Fruit fly (Drosophila melanogaster) whole organism, embryonic: ENCODE results near the gene miple1.

Source experiments
- Aef1 ChIP-seq: fragments of 200-800 bp; sonication (Bioruptor generic); IDR thresholded peaks from 3 replicates; pipeline ENCODE4 v1.3.6; 2022; ENCODE audit warnings: missing biosample characterization, missing genetic modification characterization
- Atf-2 ChIP-seq: fragments of 200-800 bp; sonication (Bioruptor generic); optimal IDR thresholded peaks from 2 replicates; lab custom pipeline; 2016; ENCODE audit warnings: missing biosample characterization, missing genetic modification characterization
- CG13296 ChIP-seq: fragments of 200-800 bp; sonication (Bioruptor generic); optimal IDR thresholded peaks from 3 replicates; lab custom pipeline; 2018; ENCODE audit warnings: missing biosample characterization, mild to moderate bottlenecking, missing genetic modification characterization
- CG15696 ChIP-seq: fragments of 200-800 bp; sonication (Bioruptor generic); optimal IDR thresholded peaks from 2 replicates; lab custom pipeline; 2019; ENCODE audit warnings: missing biosample characterization, mild to moderate bottlenecking, missing genetic modification characterization, moderate library complexity
- CG18599 ChIP-seq: fragments of 200-800 bp; sonication (Bioruptor generic); optimal IDR thresholded peaks from 3 replicates; lab custom pipeline; 2017; ENCODE audit warnings: missing biosample characterization, missing genetic modification characterization, mild to moderate bottlenecking, moderate library complexity, missing genetic modification reagents
- CG2116 ChIP-seq: fragments of 200-800 bp; sonication (Bioruptor generic); optimal IDR thresholded peaks from 3 replicates; lab custom pipeline; 2018; ENCODE audit warnings: missing biosample characterization, mild to moderate bottlenecking, missing genetic modification characterization
- CG32532 ChIP-seq: fragments of 200-800 bp; sonication (Bioruptor generic); IDR thresholded peaks from 2 replicates; pipeline ENCODE4 v1.3.6; 2022; ENCODE audit warnings: missing biosample characterization, missing genetic modification characterization
- CG5953 ChIP-seq: fragments of 200-800 bp; sonication (Bioruptor generic); IDR thresholded peaks from 2 replicates; pipeline ENCODE4 v1.3.6; 2022; ENCODE audit warnings: missing biosample characterization, missing genetic modification characterization
- CG7271 ChIP-seq: fragments of 200-800 bp; sonication (Bioruptor generic); optimal IDR thresholded peaks from 2 replicates; lab custom pipeline; 2018; ENCODE audit warnings: missing biosample characterization, mild to moderate bottlenecking, missing genetic modification characterization, moderate library complexity
- CG8089 ChIP-seq: fragments of 200-800 bp; sonication (Bioruptor generic); optimal IDR thresholded peaks from 3 replicates; lab custom pipeline; 2016; ENCODE audit warnings: missing biosample characterization, missing genetic modification characterization
- CG9437 ChIP-seq: fragments of 200-800 bp; sonication (Bioruptor generic); optimal IDR thresholded peaks from 2 replicates; lab custom pipeline; 2018; ENCODE audit warnings: missing biosample characterization, mild to moderate bottlenecking, missing genetic modification characterization
- CG9932 ChIP-seq: fragments of 200-800 bp; sonication (Bioruptor generic); IDR thresholded peaks from 2 replicates; pipeline ENCODE4 v1.3.6; 2022; ENCODE audit warnings: missing biosample characterization, missing genetic modification characterization
- Doc2 ChIP-seq: fragments of 200-800 bp; sonication (Bioruptor generic); IDR thresholded peaks from 2 replicates; pipeline ENCODE4 v1.3.6; 2022; ENCODE audit warnings: missing biosample characterization, missing genetic modification characterization
- Elba2 ChIP-seq: fragments of 200-800 bp; sonication (Bioruptor generic); optimal IDR thresholded peaks from 3 replicates; lab custom pipeline; 2016; ENCODE audit warnings: missing biosample characterization, missing genetic modification characterization
- Fer2 ChIP-seq: fragments of 200-800 bp; sonication (Bioruptor generic); optimal IDR thresholded peaks from 2 replicates; lab custom pipeline; 2018; ENCODE audit warnings: missing biosample characterization, mild to moderate bottlenecking, missing genetic modification characterization, moderate library complexity
- HLH3B ChIP-seq: fragments of 200-800 bp; sonication (Bioruptor generic); IDR thresholded peaks from 2 replicates; pipeline ENCODE4 v1.3.6; 2022; ENCODE audit warnings: missing biosample characterization, missing genetic modification characterization
- HLH4C ChIP-seq: fragments of 200-800 bp; sonication (Bioruptor generic); IDR thresholded peaks from 3 replicates; pipeline ENCODE4 v1.3.6; 2022; ENCODE audit warnings: missing biosample characterization, missing genetic modification characterization; ENCODE audit not compliant: partially characterized antibody
- Hmx ChIP-seq: fragments of 200-800 bp; sonication (Bioruptor generic); optimal IDR thresholded peaks from 2 replicates; lab custom pipeline; 2016; ENCODE audit warnings: missing biosample characterization, missing genetic modification characterization
- Kr ChIP-seq: fragments of 200-800 bp; sonication (Bioruptor generic); optimal IDR thresholded peaks from 2 replicates; lab custom pipeline; 2017; ENCODE audit warnings: missing biosample characterization, mild to moderate bottlenecking, missing genetic modification characterization
- Neu2 ChIP-seq: fragments of 200-800 bp; sonication (Bioruptor generic); optimal IDR thresholded peaks from 3 replicates; lab custom pipeline; 2016; ENCODE audit warnings: missing biosample characterization, missing genetic modification characterization, borderline replicate concordance
- Six4 ChIP-seq: fragments of 200-800 bp; sonication (Bioruptor generic); optimal IDR thresholded peaks from 2 replicates; lab custom pipeline; 2016; ENCODE audit warnings: missing biosample characterization, missing genetic modification characterization
- Sry-δ ChIP-seq: fragments of 200-800 bp; sonication (Bioruptor generic); optimal IDR thresholded peaks from 2 replicates; lab custom pipeline; 2016; ENCODE audit warnings: missing biosample characterization, missing genetic modification characterization
- ab ChIP-seq: fragments of 200-800 bp; sonication (Bioruptor generic); optimal IDR thresholded peaks from 2 replicates; lab custom pipeline; 2016; ENCODE audit warnings: missing biosample characterization, missing genetic modification characterization
- abd-A ChIP-seq: fragments of 200-800 bp; sonication (Bioruptor generic); optimal IDR thresholded peaks from 3 replicates; lab custom pipeline; 2019; ENCODE audit warnings: missing biosample characterization, mild to moderate bottlenecking, missing genetic modification characterization, moderate library complexity
- chinmo ChIP-seq: fragments of 200-800 bp; sonication (Bioruptor generic); IDR thresholded peaks from 4 replicates; pipeline ENCODE4 v1.3.6; 2022; ENCODE audit warnings: missing biosample characterization, missing genetic modification characterization; ENCODE audit not compliant: partially characterized antibody
- crc ChIP-seq: fragments of 200-800 bp; sonication (Bioruptor generic); optimal IDR thresholded peaks from 2 replicates; lab custom pipeline; 2016; ENCODE audit warnings: missing biosample characterization, missing genetic modification characterization
- dpn ChIP-seq, 2 experiments: fragments of 200-800 bp; sonication (Bioruptor generic); optimal IDR thresholded peaks; 3 replicates each; lab custom pipeline; 2016; ENCODE audit warnings: missing biosample characterization in 2 of 2, missing genetic modification characterization in 2 of 2
- dysf ChIP-seq: fragments of 200-800 bp; sonication (Bioruptor generic); IDR thresholded peaks from 3 replicates; pipeline ENCODE4 v1.3.6; 2022; ENCODE audit warnings: missing biosample characterization, missing genetic modification characterization
- esg ChIP-seq: fragments of 200-800 bp; sonication (Bioruptor generic); conservative IDR thresholded peaks from 2 replicates; pipeline ENCODE4 v1.3.6; 2022; ENCODE audit warnings: missing biosample characterization, missing genetic modification characterization
- h ChIP-seq: fragments of >200 bp; optimal IDR thresholded peaks from 2 replicates; lab custom pipeline; 2017
- ind ChIP-seq: fragments of 200-800 bp; sonication (Bioruptor generic); optimal IDR thresholded peaks from 3 replicates; lab custom pipeline; 2016; ENCODE audit warnings: missing biosample characterization, missing genetic modification characterization
- kah ChIP-seq: fragments of 200-800 bp; sonication (Bioruptor generic); optimal IDR thresholded peaks from 2 replicates; lab custom pipeline; 2018; ENCODE audit warnings: missing biosample characterization, mild to moderate bottlenecking, missing genetic modification characterization
- lola ChIP-seq, 3 experiments: fragments of >200 bp in 2 of 3; fragments of 200-800 bp in 1 of 3; sonication (Bioruptor generic) in 1 of 3; optimal IDR thresholded peaks; 2 replicates each; lab custom pipeline; 2017 to 2019; ENCODE audit warnings: missing biosample characterization in 3 of 3, missing genetic modification characterization in 3 of 3, mild to moderate bottlenecking in 1 of 3, moderate library complexity in 1 of 3
- maf-S ChIP-seq: fragments of 200-800 bp; sonication (Bioruptor generic); optimal IDR thresholded peaks from 2 replicates; lab custom pipeline; 2016; ENCODE audit warnings: missing biosample characterization, missing genetic modification characterization
- nom ChIP-seq: fragments of 200-800 bp; sonication (Bioruptor generic); optimal IDR thresholded peaks from 2 replicates; lab custom pipeline; 2017; ENCODE audit warnings: missing biosample characterization, missing genetic modification characterization, mild to moderate bottlenecking, moderate library complexity, missing genetic modification reagents
- pho ChIP-seq: fragments of 200-800 bp; sonication (Bioruptor generic); optimal IDR thresholded peaks from 2 replicates; lab custom pipeline; 2016; ENCODE audit warnings: missing biosample characterization, missing genetic modification characterization
- prd ChIP-seq, 3 experiments: fragments of >200 bp in 2 of 3; fragments of 200-800 bp in 1 of 3; sonication (Bioruptor generic) in 1 of 3; optimal IDR thresholded peaks in 2 of 3; IDR thresholded peaks in 1 of 3; 2 replicates in 2 of 3; 3 replicates in 1 of 3; pipeline versions ENCODE4 v1.3.6 to Lab custom; 2017 to 2022; ENCODE audit warnings: missing biosample characterization in 1 of 3, missing genetic modification characterization in 1 of 3
- pros ChIP-seq: fragments of 200-800 bp; sonication (Bioruptor generic); optimal IDR thresholded peaks from 3 replicates; lab custom pipeline; 2019; ENCODE audit warnings: missing biosample characterization, mild to moderate bottlenecking, missing genetic modification characterization, moderate library complexity
- psq ChIP-seq: fragments of 200-800 bp; sonication (Bioruptor generic); optimal IDR thresholded peaks from 2 replicates; lab custom pipeline; 2017; ENCODE audit warnings: missing biosample characterization, missing genetic modification characterization
- sima ChIP-seq: fragments of 200-800 bp; sonication (Bioruptor generic); optimal IDR thresholded peaks from 2 replicates; lab custom pipeline; 2016; ENCODE audit warnings: missing biosample characterization, missing genetic modification characterization
- sob ChIP-seq: fragments of 200-800 bp; sonication (Bioruptor generic); IDR thresholded peaks from 2 replicates; pipeline ENCODE4 v1.3.6; 2022; ENCODE audit warnings: missing biosample characterization, missing genetic modification characterization
- sqz ChIP-seq: fragments of 200-800 bp; sonication (Bioruptor generic); optimal IDR thresholded peaks from 3 replicates; lab custom pipeline; 2018; ENCODE audit warnings: missing biosample characterization, mild to moderate bottlenecking, missing genetic modification characterization
- stc ChIP-seq: fragments of 200-800 bp; sonication (Bioruptor generic); IDR thresholded peaks from 2 replicates; pipeline ENCODE4 v1.3.6; 2022; ENCODE audit warnings: missing biosample characterization, missing genetic modification characterization
- sug ChIP-seq: fragments of 200-800 bp; optimal IDR thresholded peaks from 2 replicates; lab custom pipeline; 2019; ENCODE audit warnings: missing biosample characterization, mild to moderate bottlenecking, missing genetic modification characterization, moderate library complexity
- tin ChIP-seq: fragments of 200-800 bp; sonication (Bioruptor generic); optimal IDR thresholded peaks from 3 replicates; lab custom pipeline; 2016; ENCODE audit warnings: missing biosample characterization, missing genetic modification characterization
- wdn ChIP-seq: fragments of 200-800 bp; sonication (Bioruptor generic); IDR thresholded peaks from 2 replicates; pipeline ENCODE4 v1.3.6; 2022; ENCODE audit warnings: missing biosample characterization, missing genetic modification characterization
- wor ChIP-seq: fragments of 200-800 bp; sonication (Bioruptor generic); IDR thresholded peaks from 2 replicates; pipeline ENCODE4 v1.3.6; 2022; ENCODE audit warnings: missing biosample characterization, missing genetic modification characterization
- zen ChIP-seq: fragments of 200-800 bp; sonication (Bioruptor generic); optimal IDR thresholded peaks from 3 replicates; lab custom pipeline; 2018; ENCODE audit warnings: missing biosample characterization, mild to moderate bottlenecking, missing genetic modification characterization, moderate library complexity
- zfh1 ChIP-seq: fragments of 200-800 bp; sonication (Bioruptor generic); IDR thresholded peaks from 3 replicates; pipeline ENCODE4 v1.3.6; 2022; ENCODE audit warnings: missing biosample characterization, missing genetic modification characterization
- zfh2 ChIP-seq: fragments of 200-800 bp; sonication (Bioruptor generic); optimal IDR thresholded peaks from 2 replicates; lab custom pipeline; 2016; ENCODE audit warnings: missing biosample characterization, missing genetic modification characterization

Gene miple1

dm6 chr3L:292146-292776, 25.2 kb downstream of the miple1 start (continued):
- no peak for TF ChIP-seq prd (optimal IDR thresholded peaks at IDR 0.05; lab: Kevin White, UChicago)
- TF ChIP-seq prd (GFP tag; IDR thresholded peaks at IDR 0.05; lab: Robert Waterston, UW): no peak; the same call in 2 of the 3 replicates
- peak; percentile 81; the same call in 2 of the 4 replicates for TF ChIP-seq chinmo
- TF ChIP-seq zfh2 (GFP tag; lab: Kevin White, UChicago): no peak
- TF ChIP-seq dpn (GFP tag; optimal IDR thresholded peaks at IDR 0.05; lab: Kevin White, UChicago): peak in 1 of 2 experiments; percentile 10
- TF ChIP-seq esg (GFP tag; lab: Robert Waterston, UW): no peak
- TF ChIP-seq zen (tag; lab: Kevin White, UChicago): no peak
- no peak for TF ChIP-seq CG13296 (GFP tag; lab: Kevin White, UChicago)
- TF ChIP-seq sob (GFP tag; lab: Robert Waterston, UW): peak; percentile 41
- 0 out of 3 replicates have a peak, but pooled peaks have one; percentile 24 for TF ChIP-seq zfh1 (GFP tag; lab: Robert Waterston, UW)
- TF ChIP-seq ind: no peak
- no peak for TF ChIP-seq abd-A (tag; lab: Kevin White, UChicago)
- TF ChIP-seq Six4: no peak
- TF ChIP-seq crc (GFP tag; lab: Kevin White, UChicago): no peak
- TF ChIP-seq Kr (GFP tag; lab: Kevin White, UChicago): no peak
- peak; percentile 10 for TF ChIP-seq pho
- peak; percentile 42 for TF ChIP-seq Sry-δ
- TF ChIP-seq Fer2: no peak
- no peak for TF ChIP-seq Doc2
- TF ChIP-seq pros (GFP tag; lab: Kevin White, UChicago): no peak
- no peak for TF ChIP-seq h (lab: Kevin White, UChicago)
- TF ChIP-seq sqz (GFP tag; lab: Kevin White, UChicago): peak; percentile 91
- TF ChIP-seq CG2116 (GFP tag; lab: Kevin White, UChicago): peak; percentile 56
- no peak for TF ChIP-seq CG5953 (GFP tag; lab: Robert Waterston, UW)
- TF ChIP-seq HLH4C (GFP tag; lab: Robert Waterston, UW): 0 out of 3 replicates have a peak, but pooled peaks have one; percentile 7
- TF ChIP-seq CG8089 (GFP tag; lab: Kevin White, UChicago): no peak
- 0 out of 2 replicates have a peak, but pooled peaks have one; percentile 6 for TF ChIP-seq CG9932 (GFP tag; lab: Robert Waterston, UW)
- no peak for TF ChIP-seq ab (GFP tag; lab: Kevin White, UChicago)
- TF ChIP-seq sima: no peak
- no peak for TF ChIP-seq kah (GFP tag; lab: Kevin White, UChicago)
- peak; percentile 34 for TF ChIP-seq Neu2 (GFP tag; lab: Kevin White, UChicago)
- TF ChIP-seq stc (GFP tag; lab: Robert Waterston, UW): no peak; the same call in 1 of the 2 replicates
- TF ChIP-seq CG7271 (tag; lab: Kevin White, UChicago): peak; percentile 6
- peak; percentile 59 for TF ChIP-seq Elba2 (GFP tag; lab: Kevin White, UChicago)
- TF ChIP-seq tin (GFP tag; lab: Kevin White, UChicago): no peak
- peak; percentile 16 for TF ChIP-seq sug (tag; lab: Kevin White, UChicago)
- TF ChIP-seq HLH3B (GFP tag; lab: Robert Waterston, UW): no peak
- no peak for TF ChIP-seq psq (GFP tag; lab: Kevin White, UChicago)
- TF ChIP-seq lola (GFP tag; optimal IDR thresholded peaks at IDR 0.05; lab: Kevin White, UChicago): no peak
- TF ChIP-seq maf-S (GFP tag; lab: Kevin White, UChicago): no peak
- peak; percentile 7 for TF ChIP-seq nom (GFP tag; lab: Kevin White, UChicago)
- no peak for TF ChIP-seq dysf (GFP tag; lab: Robert Waterston, UW)
- no peak for TF ChIP-seq Hmx
- TF ChIP-seq wdn: no peak
- peak; percentile 9; the same call in 1 of the 2 replicates for TF ChIP-seq CG32532 (GFP tag; lab: Robert Waterston, UW)
- no peak for TF ChIP-seq wor (GFP tag; lab: Robert Waterston, UW)
- no peak for TF ChIP-seq CG9437 (GFP tag; lab: Kevin White, UChicago)
- TF ChIP-seq CG15696 (tag; lab: Kevin White, UChicago): no peak
- TF ChIP-seq Atf-2 (GFP tag; lab: Kevin White, UChicago): no peak
- peak; percentile 16 for TF ChIP-seq CG18599
- TF ChIP-seq Aef1 (GFP tag; lab: Robert Waterston, UW): no peak
